Fruit fly (Drosophila melanogaster) whole organism, embryonic: ENCODE measurements around the gene fiz.
A peak's percentile ranks its signal among the peaks of the same experiment; 100 is the strongest.

ENCODE experiments used
- CG11093 ChIP-seq: fragments of 200-800 bp; sonication (Bioruptor generic); IDR thresholded peaks from 3 replicates; pipeline ENCODE4 v1.3.6; 2022; ENCODE audit warnings: missing biosample characterization, missing genetic modification characterization
- CG11695 ChIP-seq: fragments of 200-800 bp; sonication (Bioruptor generic); IDR thresholded peaks from 3 replicates; pipeline ENCODE4 v1.3.6; 2022; ENCODE audit warnings: missing biosample characterization, missing genetic modification characterization
- CG13123 ChIP-seq: fragments of 200-800 bp; sonication (Bioruptor generic); optimal IDR thresholded peaks from 2 replicates; lab custom pipeline; 2016; ENCODE audit warnings: missing biosample characterization, missing genetic modification characterization
- CG13296 ChIP-seq: fragments of 200-800 bp; sonication (Bioruptor generic); optimal IDR thresholded peaks from 3 replicates; lab custom pipeline; 2018; ENCODE audit warnings: missing biosample characterization, mild to moderate bottlenecking, missing genetic modification characterization
- CG1602 ChIP-seq: fragments of 200-800 bp; sonication (Bioruptor generic); optimal IDR thresholded peaks from 3 replicates; lab custom pipeline; 2016; ENCODE audit warnings: missing biosample characterization, missing genetic modification characterization
- CG1647 ChIP-seq: fragments of 200-800 bp; sonication (Bioruptor generic); optimal IDR thresholded peaks from 3 replicates; lab custom pipeline; 2016; ENCODE audit warnings: missing biosample characterization, missing genetic modification characterization
- CG17568 ChIP-seq: fragments of 200-800 bp; sonication (Bioruptor generic); optimal IDR thresholded peaks from 2 replicates; lab custom pipeline; 2018; ENCODE audit warnings: missing biosample characterization, mild to moderate bottlenecking, missing genetic modification characterization, moderate library complexity
- CG17912 ChIP-seq: fragments of 200-800 bp; sonication (Bioruptor generic); optimal IDR thresholded peaks from 2 replicates; lab custom pipeline; 2018; ENCODE audit warnings: missing biosample characterization, mild to moderate bottlenecking, missing genetic modification characterization
- CG18599 ChIP-seq: fragments of 200-800 bp; sonication (Bioruptor generic); optimal IDR thresholded peaks from 3 replicates; lab custom pipeline; 2017; ENCODE audit warnings: missing biosample characterization, missing genetic modification characterization, mild to moderate bottlenecking, moderate library complexity, missing genetic modification reagents
- CG3163 ChIP-seq: fragments of 200-800 bp; sonication (Bioruptor generic); optimal IDR thresholded peaks from 3 replicates; lab custom pipeline; 2016; ENCODE audit warnings: missing biosample characterization, missing genetic modification characterization
- CG42726 ChIP-seq: fragments of 200-800 bp; sonication (Bioruptor generic); IDR thresholded peaks from 2 replicates; pipeline ENCODE4 v1.3.6; 2022; ENCODE audit warnings: missing biosample characterization, missing genetic modification characterization; ENCODE audit not compliant: partially characterized antibody
- CG4328 ChIP-seq: fragments of 200-800 bp; sonication (Bioruptor generic); optimal IDR thresholded peaks from 3 replicates; lab custom pipeline; 2017; ENCODE audit warnings: missing biosample characterization, missing genetic modification reagents, missing genetic modification characterization
- CG5245 ChIP-seq: fragments of 200-800 bp; sonication (Bioruptor generic); optimal IDR thresholded peaks from 3 replicates; lab custom pipeline; 2016; ENCODE audit warnings: missing biosample characterization, missing genetic modification characterization
- CG6765 ChIP-seq: fragments of 200-800 bp; sonication (Bioruptor generic); optimal IDR thresholded peaks from 3 replicates; lab custom pipeline; 2017; ENCODE audit warnings: missing biosample characterization, mild to moderate bottlenecking, missing genetic modification characterization
- CG7786 ChIP-seq: fragments of 200-800 bp; sonication (Bioruptor generic); optimal IDR thresholded peaks from 2 replicates; lab custom pipeline; 2016; ENCODE audit warnings: missing biosample characterization, missing genetic modification characterization
- CG8765 ChIP-seq: fragments of 200-800 bp; sonication (Bioruptor generic); IDR thresholded peaks from 2 replicates; pipeline ENCODE4 v1.3.6; 2022; ENCODE audit warnings: missing biosample characterization, missing genetic modification characterization
- CG9437 ChIP-seq: fragments of 200-800 bp; sonication (Bioruptor generic); optimal IDR thresholded peaks from 2 replicates; lab custom pipeline; 2018; ENCODE audit warnings: missing biosample characterization, mild to moderate bottlenecking, missing genetic modification characterization
- D19B ChIP-seq: fragments of 200-800 bp; sonication (Bioruptor generic); optimal IDR thresholded peaks from 2 replicates; lab custom pipeline; 2017; ENCODE audit warnings: missing biosample characterization, mild to moderate bottlenecking, missing genetic modification characterization
- Dbx ChIP-seq: fragments of 200-800 bp; sonication (Bioruptor generic); IDR thresholded peaks from 3 replicates; pipeline ENCODE4 v1.3.6; 2022; ENCODE audit warnings: missing biosample characterization, missing genetic modification characterization
- Dip3 ChIP-seq: fragments of 200-800 bp; sonication (Bioruptor generic); optimal IDR thresholded peaks from 3 replicates; lab custom pipeline; 2016; ENCODE audit warnings: missing biosample characterization, missing genetic modification characterization
- Dll ChIP-seq: fragments of 200-800 bp; sonication (Bioruptor generic); IDR thresholded peaks from 4 replicates; pipeline ENCODE4 v1.3.6; 2022; ENCODE audit warnings: missing biosample characterization, missing genetic modification characterization; ENCODE audit not compliant: partially characterized antibody
- Doc2 ChIP-seq: fragments of 200-800 bp; sonication (Bioruptor generic); IDR thresholded peaks from 2 replicates; pipeline ENCODE4 v1.3.6; 2022; ENCODE audit warnings: missing biosample characterization, missing genetic modification characterization
- GATAe ChIP-seq: fragments of 200-800 bp; sonication (Bioruptor generic); conservative IDR thresholded peaks from 2 replicates; pipeline ENCODE4 v1.3.6; 2022; ENCODE audit warnings: missing biosample characterization, missing genetic modification characterization
- Gsc ChIP-seq: fragments of 200-800 bp; sonication (Bioruptor generic); IDR thresholded peaks from 2 replicates; pipeline ENCODE4 v1.3.6; 2022; ENCODE audit warnings: missing biosample characterization, missing genetic modification characterization
- Hey ChIP-seq: fragments of 200-800 bp; sonication (Bioruptor generic); optimal IDR thresholded peaks from 3 replicates; lab custom pipeline; 2018; ENCODE audit warnings: missing biosample characterization, mild to moderate bottlenecking, missing genetic modification characterization
- MTF-1 ChIP-seq: fragments of 200-800 bp; sonication (Bioruptor generic); optimal IDR thresholded peaks from 2 replicates; lab custom pipeline; 2018; ENCODE audit warnings: missing biosample characterization, mild to moderate bottlenecking, missing genetic modification characterization, borderline replicate concordance
- Mad ChIP-seq: fragments of 200-800 bp; sonication (Bioruptor generic); optimal IDR thresholded peaks from 2 replicates; lab custom pipeline; 2016; ENCODE audit warnings: missing biosample characterization, missing genetic modification characterization
- Mrtf ChIP-seq: fragments of 200-800 bp; sonication (Bioruptor generic); IDR thresholded peaks from 3 replicates; pipeline ENCODE4 v1.3.6; 2022; ENCODE audit warnings: missing biosample characterization, missing genetic modification characterization
- Nf-YB ChIP-seq: fragments of 200-800 bp; sonication (Bioruptor generic); optimal IDR thresholded peaks from 3 replicates; lab custom pipeline; 2019; ENCODE audit warnings: missing biosample characterization, mild to moderate bottlenecking, missing genetic modification characterization, moderate library complexity
- PHDP ChIP-seq: fragments of 200-800 bp; sonication (Bioruptor generic); optimal IDR thresholded peaks from 3 replicates; lab custom pipeline; 2018; ENCODE audit warnings: missing biosample characterization, mild to moderate bottlenecking, missing genetic modification characterization, moderate library complexity
- Stat92E ChIP-seq, 3 experiments: fragments of >200 bp in 2 of 3; fragments of 200-800 bp in 1 of 3; sonication (Bioruptor generic) in 1 of 3; optimal IDR thresholded peaks; 2 replicates each; lab custom pipeline; 2017 to 2019; ENCODE audit warnings: missing biosample characterization in 3 of 3, missing genetic modification characterization in 3 of 3, mild to moderate bottlenecking in 1 of 3, moderate library complexity in 1 of 3
- Xbp1 ChIP-seq: fragments of 200-800 bp; sonication (Bioruptor generic); optimal IDR thresholded peaks from 3 replicates; lab custom pipeline; 2016; ENCODE audit warnings: missing biosample characterization, mild to moderate bottlenecking, missing genetic modification characterization
- ash1 ChIP-seq: fragments of 200-800 bp; sonication (Bioruptor generic); optimal IDR thresholded peaks from 2 replicates; lab custom pipeline; 2018; ENCODE audit warnings: missing biosample characterization, mild to moderate bottlenecking, missing genetic modification characterization
- az2 ChIP-seq: fragments of 200-800 bp; sonication (Bioruptor generic); optimal IDR thresholded peaks from 3 replicates; lab custom pipeline; 2016; ENCODE audit warnings: missing biosample characterization, missing genetic modification characterization
- bowl ChIP-seq: fragments of 200-800 bp; sonication (Bioruptor generic); IDR thresholded peaks from 2 replicates; pipeline ENCODE4 v1.3.6; 2022; ENCODE audit warnings: missing biosample characterization, missing genetic modification characterization
- da ChIP-seq: fragments of 200-800 bp; sonication (Bioruptor generic); optimal IDR thresholded peaks from 2 replicates; lab custom pipeline; 2016; ENCODE audit warnings: missing biosample characterization, missing genetic modification characterization
- dmrt99B ChIP-seq: fragments of 200-800 bp; sonication (Bioruptor generic); optimal IDR thresholded peaks from 2 replicates; lab custom pipeline; 2018; ENCODE audit warnings: missing biosample characterization, mild to moderate bottlenecking, missing genetic modification characterization, moderate library complexity
- ftz-f1 ChIP-seq: fragments of 200-800 bp; sonication (Bioruptor generic); optimal IDR thresholded peaks from 2 replicates; lab custom pipeline; 2016; ENCODE audit warnings: missing biosample characterization, missing genetic modification characterization
- grn ChIP-seq: fragments of 200-800 bp; sonication (Bioruptor generic); optimal IDR thresholded peaks from 3 replicates; lab custom pipeline; 2017; ENCODE audit warnings: missing biosample characterization, missing genetic modification characterization
- hth ChIP-seq: fragments of >200 bp; optimal IDR thresholded peaks from 2 replicates; lab custom pipeline; 2017; ENCODE audit warnings: inconsistent platforms
- kay ChIP-seq: fragments of 200-800 bp; sonication (Bioruptor generic); optimal IDR thresholded peaks from 2 replicates; lab custom pipeline; 2016; ENCODE audit warnings: missing biosample characterization, missing genetic modification characterization
- ken ChIP-seq: fragments of 200-800 bp; sonication (Bioruptor generic); IDR thresholded peaks from 3 replicates; pipeline ENCODE4 v1.3.6; 2022; ENCODE audit warnings: missing biosample characterization, missing genetic modification characterization
- run ChIP-seq: fragments of 200-800 bp; sonication (Bioruptor generic); optimal IDR thresholded peaks from 3 replicates; lab custom pipeline; 2018; ENCODE audit warnings: missing biosample characterization, mild to moderate bottlenecking, missing genetic modification characterization
- salm ChIP-seq: fragments of 200-800 bp; sonication (Bioruptor generic); optimal IDR thresholded peaks from 2 replicates; lab custom pipeline; 2018; ENCODE audit warnings: missing biosample characterization, mild to moderate bottlenecking, missing genetic modification characterization
- shn ChIP-seq: fragments of 200-800 bp; sonication (Bioruptor generic); optimal IDR thresholded peaks from 3 replicates; lab custom pipeline; 2016; ENCODE audit warnings: missing biosample characterization, missing genetic modification characterization
- ssp ChIP-seq: fragments of 200-800 bp; sonication (Bioruptor generic); IDR thresholded peaks from 2 replicates; pipeline ENCODE4 v1.3.6; 2022; ENCODE audit warnings: missing biosample characterization, missing genetic modification characterization
- stwl ChIP-seq: fragments of 200-800 bp; sonication (Bioruptor generic); optimal IDR thresholded peaks from 3 replicates; lab custom pipeline; 2018; ENCODE audit warnings: missing biosample characterization, mild to moderate bottlenecking, missing genetic modification characterization, moderate library complexity
- tap ChIP-seq: fragments of 200-800 bp; optimal IDR thresholded peaks from 3 replicates; lab custom pipeline; 2019; ENCODE audit warnings: missing biosample characterization, mild to moderate bottlenecking, missing genetic modification characterization, moderate library complexity
- tll ChIP-seq, 2 experiments: fragments of 200-800 bp in 1 of 2; fragments of >200 bp in 1 of 2; sonication (Bioruptor generic) in 1 of 2; optimal IDR thresholded peaks; 2 replicates each; lab custom pipeline; 2017 to 2019; ENCODE audit warnings: missing biosample characterization in 2 of 2, missing genetic modification characterization in 2 of 2, mild to moderate bottlenecking in 1 of 2, moderate library complexity in 1 of 2
- trem ChIP-seq: fragments of 200-800 bp; optimal IDR thresholded peaks from 3 replicates; lab custom pipeline; 2019; ENCODE audit warnings: missing biosample characterization, mild to moderate bottlenecking, missing genetic modification characterization, moderate library complexity
- usp ChIP-seq: fragments of >200 bp; optimal IDR thresholded peaks from 2 replicates; lab custom pipeline; 2017; ENCODE audit warnings: missing biosample characterization, missing genetic modification characterization
- zfh1 ChIP-seq: fragments of 200-800 bp; sonication (Bioruptor generic); IDR thresholded peaks from 3 replicates; pipeline ENCODE4 v1.3.6; 2022; ENCODE audit warnings: missing biosample characterization, missing genetic modification characterization

Gene fiz

DNA sequence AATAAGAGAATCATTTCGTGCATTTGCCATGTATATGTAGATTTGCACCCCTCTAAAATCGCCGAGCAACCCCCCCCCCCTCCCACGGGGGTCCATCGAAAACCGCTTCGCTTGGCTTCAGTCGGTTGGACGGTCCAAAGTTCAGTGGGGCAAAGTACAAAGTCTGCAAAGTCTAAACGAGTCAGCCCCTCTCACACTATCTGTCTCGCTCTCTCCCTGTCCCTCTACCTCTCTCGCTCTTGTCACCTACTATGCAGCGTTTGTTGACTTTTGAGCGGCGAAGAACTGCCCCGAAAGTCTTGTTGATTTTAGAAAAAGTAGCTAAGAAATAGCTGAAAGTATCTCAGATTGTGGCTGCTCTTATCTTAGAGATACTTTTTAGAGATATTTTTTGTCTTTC lies 37.9 kb upstream of the fiz start (continued):
- peak; percentile 13 for TF ChIP-seq PHDP (tag; lab: Kevin White, UChicago)
- no peak for TF ChIP-seq Dll (GFP tag; lab: Robert Waterston, UW)
- TF ChIP-seq da, result no peak
- no peak for TF ChIP-seq CG42726 (GFP tag; lab: Robert Waterston, UW)
- TF ChIP-seq CG1647, result no peak
- peak; percentile 87 for TF ChIP-seq CG13296 (GFP tag; lab: Kevin White, UChicago)
- 0 out of 3 replicates have a peak, but pooled peaks have one; percentile 44 for TF ChIP-seq ken
- TF ChIP-seq Gsc, result no peak
- 0 out of 3 replicates have a peak, but pooled peaks have one; percentile 22 for TF ChIP-seq zfh1 (GFP tag; lab: Robert Waterston, UW)
- no peak for TF ChIP-seq Doc2
- TF ChIP-seq CG6765 (GFP tag; lab: Kevin White, UChicago), result peak; percentile 86
- no peak for TF ChIP-seq GATAe (GFP tag; lab: Robert Waterston, UW)
- TF ChIP-seq hth, result no peak
- no peak for TF ChIP-seq ssp (GFP tag; lab: Robert Waterston, UW)
- TF ChIP-seq Xbp1 (GFP tag; lab: Kevin White, UChicago), result no peak
- no peak for TF ChIP-seq ftz-f1 (GFP tag; lab: Kevin White, UChicago)
- TF ChIP-seq Hey (tag; lab: Kevin White, UChicago), result no peak
- no peak for TF ChIP-seq CG9437 (GFP tag; lab: Kevin White, UChicago)
- peak; percentile 17 for TF ChIP-seq stwl (tag; lab: Kevin White, UChicago)
- no peak for TF ChIP-seq ash1 (GFP tag; lab: Kevin White, UChicago)
- TF ChIP-seq Mad (GFP tag; lab: Kevin White, UChicago), result no peak
- TF ChIP-seq Stat92E (GFP tag; optimal IDR thresholded peaks at IDR 0.05; lab: Kevin White, UChicago), result no peak
- TF ChIP-seq dmrt99B (tag; lab: Kevin White, UChicago), result peak; percentile 62
- TF ChIP-seq CG8765 (GFP tag; lab: Robert Waterston, UW), result no peak
- no peak for TF ChIP-seq Dbx (GFP tag; lab: Robert Waterston, UW)
- no peak for TF ChIP-seq CG5245 (GFP tag; lab: Kevin White, UChicago)
- no peak for TF ChIP-seq tll (GFP tag; optimal IDR thresholded peaks at IDR 0.05; lab: Kevin White, UChicago)
- no peak for TF ChIP-seq salm (tag; lab: Kevin White, UChicago)
- no peak for TF ChIP-seq CG1602 (GFP tag; lab: Kevin White, UChicago)
- TF ChIP-seq usp (GFP tag; lab: Kevin White, UChicago), result no peak
- TF ChIP-seq CG4328, result peak; percentile 48
- TF ChIP-seq Mrtf (GFP tag; lab: Robert Waterston, UW), result peak; percentile 28; the same call in 1 of the 3 replicates
- TF ChIP-seq CG3163 (GFP tag; lab: Kevin White, UChicago), result no peak
- no peak for TF ChIP-seq CG7786 (GFP tag; lab: Kevin White, UChicago)
- no peak for TF ChIP-seq Nf-YB (GFP tag; lab: Kevin White, UChicago)
- TF ChIP-seq bowl (GFP tag; lab: Robert Waterston, UW), result peak; percentile 90
- TF ChIP-seq grn (GFP tag; lab: Kevin White, UChicago), result no peak
- TF ChIP-seq D19B (GFP tag; lab: Kevin White, UChicago), result peak; percentile 37
- TF ChIP-seq trem (tag; lab: Kevin White, UChicago), result no peak
- peak; percentile 35; the same call in 1 of the 3 replicates for TF ChIP-seq CG11695 (GFP tag; lab: Robert Waterston, UW)
- peak; percentile 77 for TF ChIP-seq MTF-1 (GFP tag; lab: Kevin White, UChicago)
- TF ChIP-seq run (tag; lab: Kevin White, UChicago), result no peak
- peak; percentile 47 for TF ChIP-seq CG17912 (GFP tag; lab: Kevin White, UChicago)
- TF ChIP-seq CG18599 (GFP tag; lab: Kevin White, UChicago), result peak; percentile 34
- TF ChIP-seq CG11093 (GFP tag; lab: Robert Waterston, UW), result no peak
- TF ChIP-seq shn (GFP tag; lab: Kevin White, UChicago), result no peak
- peak; percentile 4 for TF ChIP-seq kay
- peak; percentile 15 for TF ChIP-seq Dip3 (GFP tag; lab: Kevin White, UChicago)
- TF ChIP-seq CG13123, result no peak
- TF ChIP-seq tap, result peak; percentile 15
- no peak for TF ChIP-seq CG17568 (GFP tag; lab: Kevin White, UChicago)
- no peak for TF ChIP-seq az2 (GFP tag; lab: Kevin White, UChicago)
